Fruit fly (Drosophila melanogaster): ENCODE data around the gene AsnRS.

dm6 chr2L:19112200-19112599 is 19.6 kb downstream of the AsnRS start:
- TF ChIP-seq fd85E (GFP tag; optimal IDR thresholded peaks at IDR 0.05) (no peak), topi (GFP tag; optimal IDR thresholded peaks at IDR 0.05) (no peak), CG3032 (tag; optimal IDR thresholded peaks at IDR 0.05) (no peak), Eip75B (GFP tag; optimal IDR thresholded peaks at IDR 0.05) (no peak), CG1621 (tag; optimal IDR thresholded peaks at IDR 0.05) (no peak)

Measured in whole organism, prepupa.